Worm (Caenorhabditis elegans): ENCODE data around the gene oac-55.

The oac-55 gene

DNA sequence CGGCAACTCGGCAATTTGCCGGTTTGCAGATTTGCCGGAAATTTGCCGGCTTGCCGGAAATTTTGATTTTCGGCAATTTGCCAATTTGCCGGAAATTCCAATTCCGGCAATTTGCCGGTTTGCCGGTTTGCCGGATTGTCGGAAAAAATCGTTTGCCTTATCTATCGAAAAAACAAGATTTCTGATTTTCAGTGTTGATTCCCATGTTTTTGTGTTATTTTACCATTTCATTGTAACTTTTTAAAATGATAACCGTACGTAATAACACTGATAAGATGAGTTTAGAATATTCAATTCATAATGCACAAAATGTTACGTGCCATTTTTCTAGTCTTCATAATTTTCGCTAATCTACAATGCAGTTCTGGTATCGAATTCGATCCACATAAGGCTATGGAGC lies at the start of gene oac-55:
Gene oac-55, plus strand, starts transcription at position 301 of the 400 bp plus-strand sequence.
- no peak for TF ChIP-seq nhr-11 (tag; optimal IDR thresholded peaks at IDR 0.05)
- TF ChIP-seq lin-38 (GFP tag; IDR thresholded peaks at IDR 0.05): no peak
- no peak for TF ChIP-seq duxl-1 (tag; optimal IDR thresholded peaks at IDR 0.05; ENCODE audit: poor library complexity)

DNA sequence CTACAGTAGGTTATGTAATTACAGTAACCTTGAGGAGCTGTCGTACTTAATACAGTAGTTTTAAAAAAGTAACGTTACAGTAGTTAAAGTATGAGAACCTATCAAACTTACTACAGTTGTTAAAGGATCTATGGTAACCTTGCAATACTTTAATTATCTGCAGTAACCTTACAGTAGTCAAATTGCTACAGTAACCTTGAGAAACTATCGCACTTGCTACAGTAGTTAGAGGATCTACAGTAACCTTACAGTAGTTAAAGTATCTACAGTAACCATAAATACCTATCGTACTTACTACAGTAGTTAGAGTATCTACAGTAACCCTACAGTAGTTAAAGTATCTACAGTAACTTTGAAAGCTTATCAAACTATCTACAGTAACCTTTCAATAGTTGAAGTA lies 49.4 kb upstream of the oac-55 start:
- TF ChIP-seq lin-38 (GFP tag; IDR thresholded peaks at IDR 0.05) (0 out of 2 replicates have a peak, but pooled peaks have one; percentile 3), dpl-1 (GFP tag; optimal IDR thresholded peaks at IDR 0.05) (no peak), unc-62 (GFP tag; optimal IDR thresholded peaks at IDR 0.05 in 1 of 2) (peak in 1 of 2 experiments; percentile 91), unc-62 (tag; optimal IDR thresholded peaks at IDR 0.05) (no peak)

DNA sequence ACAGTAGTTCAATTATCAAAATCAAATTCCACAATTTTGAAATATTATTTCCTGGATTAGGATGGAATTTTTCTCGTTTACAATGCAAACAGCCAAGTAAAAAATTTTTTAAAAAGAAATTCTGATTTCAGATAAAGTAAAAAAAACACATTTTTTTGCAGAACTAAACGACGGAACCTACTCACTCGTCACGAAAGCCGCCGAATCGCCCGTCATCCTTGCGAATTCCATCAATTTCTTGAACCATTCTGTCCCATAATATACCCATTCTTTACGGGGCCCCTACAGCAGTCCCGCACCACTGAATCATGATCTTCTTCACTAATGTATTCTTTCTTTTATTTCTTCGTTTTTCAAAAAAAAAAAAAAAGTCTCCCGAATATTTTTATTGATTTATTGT lies 48.7 kb upstream of the oac-55 start:
- TF ChIP-seq F37D6.2 (tag; optimal IDR thresholded peaks at IDR 0.05) (peak; percentile 48), nhr-237 (tag; optimal IDR thresholded peaks at IDR 0.05) (no peak), rbr-2 (tag; optimal IDR thresholded peaks at IDR 0.05) (peak; percentile 3), nhr-11 (tag; optimal IDR thresholded peaks at IDR 0.05) (no peak), lin-38 (GFP tag; IDR thresholded peaks at IDR 0.05) (0 out of 2 replicates have a peak, but pooled peaks have one; percentile 3), mep-1 (tag; optimal IDR thresholded peaks at IDR 0.05) (no peak), ctbp-1 (GFP tag; IDR thresholded peaks at IDR 0.05) (no peak), mes-2 (tag; optimal IDR thresholded peaks at IDR 0.05; ENCODE audit: poor library complexity, severe bottlenecking) (peak; percentile 17), nhr-28 (tag; optimal IDR thresholded peaks at IDR 0.05) (no peak), arid-1 (GFP tag; conservative IDR thresholded peaks at IDR 0.05) (peak; percentile 26; the same call in 1 of the 2 replicates), Y75B8A.6 (GFP tag; IDR thresholded peaks at IDR 0.05) (no peak), lin-13 (GFP tag; optimal IDR thresholded peaks at IDR 0.05) (no peak), spr-3 (GFP tag; optimal IDR thresholded peaks at IDR 0.05) (peak; percentile 9), Y105C5A.15 (GFP tag; IDR thresholded peaks at IDR 0.05) (no peak), hmg-1.1 (GFP tag; IDR thresholded peaks at IDR 0.05) (0 out of 2 replicates have a peak, but pooled peaks have one; percentile 10), madf-5 (GFP tag; IDR thresholded peaks at IDR 0.05) (no peak), ceh-28 (tag; optimal IDR thresholded peaks at IDR 0.05) (no peak), lir-3 (tag; optimal IDR thresholded peaks at IDR 0.05) (no peak)

DNA sequence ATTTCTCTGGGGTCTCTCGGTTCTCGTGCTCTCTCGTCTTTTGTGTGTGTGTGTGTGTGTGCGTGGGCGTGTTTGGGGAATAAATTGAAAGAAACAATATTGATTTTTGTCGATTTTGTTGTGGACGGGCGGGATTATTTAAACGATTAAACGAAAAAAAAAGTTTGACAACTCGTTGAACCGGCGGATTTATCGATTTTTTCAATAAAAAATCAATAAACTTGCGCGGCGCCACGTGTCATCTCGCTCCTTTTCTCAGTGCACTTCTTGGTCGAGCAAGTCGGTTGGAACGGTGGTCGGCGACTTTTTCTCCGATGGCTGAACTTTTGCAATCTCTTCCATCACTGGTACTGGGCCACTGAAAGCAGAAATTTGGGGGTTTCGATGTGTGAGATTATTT lies 48.0 kb upstream of the oac-55 start:
- TF ChIP-seq lsy-2 (tag; optimal IDR thresholded peaks at IDR 0.05) (peak in 1 of 2 experiments; percentile 6), unc-39 (tag; optimal IDR thresholded peaks at IDR 0.05) (no peak), mep-1 (tag; optimal IDR thresholded peaks at IDR 0.05) (no peak), unc-62 (GFP tag; optimal IDR thresholded peaks at IDR 0.05 in 1 of 2) (peak in 1 of 2 experiments; percentile 0), unc-62 (tag; optimal IDR thresholded peaks at IDR 0.05) (no peak), ceh-28 (tag; optimal IDR thresholded peaks at IDR 0.05) (peak; percentile 57), hmg-1.1 (GFP tag; IDR thresholded peaks at IDR 0.05) (0 out of 2 replicates have a peak, but pooled peaks have one; percentile 24), ztf-11 (tag; optimal IDR thresholded peaks at IDR 0.05) (no peak), ZK546.5 (tag; optimal IDR thresholded peaks at IDR 0.05) (no peak), daf-16 (GFP tag; optimal IDR thresholded peaks at IDR 0.05) (no peak), daf-16 (tag; optimal IDR thresholded peaks at IDR 0.05) (no peak)

DNA sequence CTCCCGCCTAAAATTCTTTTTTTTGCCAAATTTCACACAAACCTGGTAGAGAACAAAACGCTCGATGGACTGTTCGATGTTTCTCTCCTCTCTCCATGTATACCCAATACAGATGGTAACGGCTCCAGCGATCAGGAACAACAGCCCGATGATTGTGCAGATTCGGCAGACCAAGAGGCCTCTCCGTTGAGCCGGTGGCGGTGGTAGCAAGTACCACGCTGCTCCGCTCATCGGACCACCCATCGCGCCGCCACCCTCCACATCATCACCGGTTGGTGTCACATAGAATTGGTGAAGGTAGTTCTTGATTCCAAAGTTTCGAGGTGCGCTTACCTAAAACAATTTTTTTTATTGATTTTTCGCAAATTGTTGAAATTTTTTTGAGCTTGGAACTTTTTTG lies 46.2 kb upstream of the oac-55 start:
- TF ChIP-seq snpc-1.2 (GFP tag; IDR thresholded peaks at IDR 0.05) (no peak), aha-1 (tag) (peak; percentile 41), hmg-1.1 (GFP tag; IDR thresholded peaks at IDR 0.05) (peak; percentile 18; the same call in 1 of the 2 replicates), set-16 (GFP tag; IDR thresholded peaks at IDR 0.05) (peak; percentile 80), F49E8.2 (tag; optimal IDR thresholded peaks at IDR 0.05; ENCODE audit: borderline replicate concordance) (no peak)
